Worm (Caenorhabditis elegans) whole organism, L3 larva: ENCODE data around the gene abu-10.

ENCODE experiments used
- R02D3.7 ChIP-seq: fragments of 150-350 bp; optimal IDR thresholded peaks from 2 replicates; lab custom pipeline; 2014; ENCODE audit warnings: missing biosample characterization, missing genetic modification characterization
- ZK546.5 ChIP-seq: sonication (generic microtip); optimal IDR thresholded peaks from 2 replicates; lab custom pipeline; 2017; ENCODE audit warnings: missing biosample characterization, missing genetic modification characterization
- ama-1 ChIP-seq: fragments of 150-350 bp; optimal IDR thresholded peaks from 2 replicates; lab custom pipeline; 2018
- ceh-16 ChIP-seq: sonication (generic microtip); optimal IDR thresholded peaks from 2 replicates; lab custom pipeline; 2017; ENCODE audit warnings: missing biosample characterization, missing genetic modification characterization
- ceh-28 ChIP-seq: fragments of 150-350 bp; optimal IDR thresholded peaks from 2 replicates; lab custom pipeline; 2014; ENCODE audit warnings: missing biosample characterization, missing genetic modification reagents, missing genetic modification characterization
- ceh-82 ChIP-seq: fragments of 150-350 bp; optimal IDR thresholded peaks from 2 replicates; lab custom pipeline; 2014; ENCODE audit warnings: missing biosample characterization, missing genetic modification characterization
- ceh-9 ChIP-seq: sonication (generic microtip); optimal IDR thresholded peaks from 2 replicates; lab custom pipeline; 2018; ENCODE audit warnings: missing biosample characterization, missing genetic modification characterization
- daf-12 ChIP-seq: fragments of 150-350 bp; optimal IDR thresholded peaks from 2 replicates; lab custom pipeline; 2014; ENCODE audit warnings: missing biosample characterization, missing genetic modification reagents, missing genetic modification characterization
- egl-27 ChIP-seq: sonication (generic microtip); optimal IDR thresholded peaks from 4 replicates; lab custom pipeline; 2017; ENCODE audit warnings: missing biosample characterization, missing genetic modification reagents, missing genetic modification characterization
- egl-5 ChIP-seq: fragments of 150-350 bp; optimal IDR thresholded peaks from 2 replicates; lab custom pipeline; 2017; ENCODE audit warnings: missing biosample characterization, missing genetic modification reagents, missing genetic modification characterization, inconsistent platforms
- elt-1 ChIP-seq: fragments of 150-350 bp; optimal IDR thresholded peaks from 2 replicates; lab custom pipeline; 2014; ENCODE audit warnings: missing biosample characterization, missing genetic modification characterization
- elt-2 ChIP-seq: sonication (generic microtip); optimal IDR thresholded peaks from 2 replicates; lab custom pipeline; 2016; ENCODE audit warnings: missing genetic modification reagents, mild to moderate bottlenecking, missing genetic modification characterization, missing compliant biosample characterization
- elt-3 ChIP-seq, 3 experiments: fragments of 150-350 bp in 1 of 3; sonication (generic microtip) in 2 of 3; optimal IDR thresholded peaks; 2 replicates in 2 of 3; 4 replicates in 1 of 3; lab custom pipeline; 2014 to 2017; ENCODE audit warnings: missing biosample characterization in 3 of 3, missing genetic modification characterization in 3 of 3
- eor-1 ChIP-seq, 2 experiments: fragments of 150-350 bp; optimal IDR thresholded peaks; 2 replicates each; lab custom pipeline; 2014 to 2018; ENCODE audit warnings: missing biosample characterization in 2 of 2, missing genetic modification characterization in 2 of 2
- fkh-10 ChIP-seq: sonication (generic microtip); optimal IDR thresholded peaks from 2 replicates; lab custom pipeline; 2017; ENCODE audit warnings: missing biosample characterization, missing genetic modification reagents, missing genetic modification characterization
- fkh-2 ChIP-seq: fragments of 150-350 bp; optimal IDR thresholded peaks from 2 replicates; lab custom pipeline; 2014; ENCODE audit warnings: missing biosample characterization, missing genetic modification reagents, missing genetic modification characterization
- fos-1 ChIP-seq: fragments of 150-350 bp; optimal IDR thresholded peaks from 2 replicates; lab custom pipeline; 2014; ENCODE audit warnings: missing biosample characterization, missing genetic modification characterization
- hmg-11 ChIP-seq: sonication (generic microtip); optimal IDR thresholded peaks from 2 replicates; lab custom pipeline; 2016; ENCODE audit warnings: missing genetic modification characterization, missing compliant biosample characterization
- jun-1 ChIP-seq: fragments of 150-350 bp; optimal IDR thresholded peaks from 2 replicates; lab custom pipeline; 2014; ENCODE audit warnings: missing biosample characterization, missing genetic modification reagents, missing genetic modification characterization
- lin-15B ChIP-seq: fragments of 150-350 bp; optimal IDR thresholded peaks from 2 replicates; lab custom pipeline; 2014; ENCODE audit warnings: missing biosample characterization, missing genetic modification characterization
- lin-39 ChIP-seq: fragments of 150-350 bp; optimal IDR thresholded peaks from 2 replicates; lab custom pipeline; 2018; ENCODE audit warnings: missing biosample characterization, missing genetic modification reagents, missing genetic modification characterization
- lsy-12 ChIP-seq: sonication (generic microtip); optimal IDR thresholded peaks from 2 replicates; lab custom pipeline; 2016; ENCODE audit warnings: mild to moderate bottlenecking, missing genetic modification characterization, missing compliant biosample characterization
- mdl-1 ChIP-seq: fragments of 150-350 bp; optimal IDR thresholded peaks from 2 replicates; lab custom pipeline; 2014; ENCODE audit warnings: missing biosample characterization, missing genetic modification characterization
- mml-1 ChIP-seq: fragments of 150-350 bp; sonication (generic microtip); optimal IDR thresholded peaks from 3 replicates; lab custom pipeline; 2014; ENCODE audit warnings: missing biosample characterization, missing genetic modification characterization
- nfya-1 ChIP-seq: sonication (generic microtip); optimal IDR thresholded peaks from 2 replicates; lab custom pipeline; 2017; ENCODE audit warnings: missing genetic modification characterization, mild to moderate bottlenecking, missing compliant biosample characterization, antibody characterized with exemption, moderate library complexity; ENCODE audit not compliant: insufficient read depth
- nhr-11 ChIP-seq: fragments of 150-350 bp; optimal IDR thresholded peaks from 2 replicates; lab custom pipeline; 2014; ENCODE audit warnings: missing biosample characterization, missing genetic modification characterization
- nhr-12 ChIP-seq: fragments of 150-350 bp; optimal IDR thresholded peaks from 2 replicates; lab custom pipeline; 2014; ENCODE audit warnings: missing biosample characterization, missing genetic modification characterization
- nhr-23 ChIP-seq: fragments of 150-350 bp; optimal IDR thresholded peaks from 2 replicates; lab custom pipeline; 2014; ENCODE audit warnings: missing biosample characterization, missing genetic modification reagents, missing genetic modification characterization
- nhr-237 ChIP-seq: fragments of 150-350 bp; optimal IDR thresholded peaks from 2 replicates; lab custom pipeline; 2014; ENCODE audit warnings: missing biosample characterization, missing genetic modification characterization
- nhr-25 ChIP-seq: sonication (generic microtip); optimal IDR thresholded peaks from 2 replicates; lab custom pipeline; 2017; ENCODE audit warnings: missing biosample characterization, missing genetic modification characterization
- nhr-28 ChIP-seq: fragments of 150-350 bp; optimal IDR thresholded peaks from 2 replicates; lab custom pipeline; 2014; ENCODE audit warnings: missing biosample characterization, missing genetic modification characterization
- nhr-43 ChIP-seq: sonication (generic microtip); optimal IDR thresholded peaks from 2 replicates; lab custom pipeline; 2016; ENCODE audit warnings: mild to moderate bottlenecking, missing genetic modification characterization, missing compliant biosample characterization; ENCODE audit not compliant: poor library complexity, severe bottlenecking
- nhr-67 ChIP-seq: fragments of 150-350 bp; optimal IDR thresholded peaks from 2 replicates; lab custom pipeline; 2014; ENCODE audit warnings: missing biosample characterization, missing genetic modification characterization
- nhr-76 ChIP-seq: fragments of 150-350 bp; sonication (generic microtip); optimal IDR thresholded peaks from 5 replicates; lab custom pipeline; 2014; ENCODE audit warnings: missing biosample characterization, missing genetic modification characterization
- nhr-77 ChIP-seq: fragments of 150-350 bp; optimal IDR thresholded peaks from 2 replicates; lab custom pipeline; 2014; ENCODE audit warnings: missing biosample characterization, missing genetic modification characterization
- pha-4 ChIP-seq: fragments of 150-350 bp; optimal IDR thresholded peaks from 2 replicates; lab custom pipeline; 2014; ENCODE audit warnings: missing biosample characterization, missing genetic modification reagents, missing genetic modification characterization
- pqm-1 ChIP-seq: fragments of 150-350 bp; optimal IDR thresholded peaks from 2 replicates; lab custom pipeline; 2017; ENCODE audit warnings: missing biosample characterization, missing genetic modification characterization, inconsistent platforms
- sea-2 ChIP-seq: fragments of 150-350 bp; sonication (generic microtip); optimal IDR thresholded peaks from 4 replicates; lab custom pipeline; 2014; ENCODE audit warnings: missing biosample characterization, missing genetic modification reagents, missing genetic modification characterization
- skn-1 ChIP-seq: fragments of 150-350 bp; optimal IDR thresholded peaks from 2 replicates; lab custom pipeline; 2014; ENCODE audit warnings: missing biosample characterization, missing genetic modification characterization
- snpc-4 ChIP-seq: fragments of 150-350 bp; optimal IDR thresholded peaks from 2 replicates; lab custom pipeline; 2014; ENCODE audit warnings: missing biosample characterization, missing genetic modification characterization
- tbx-2 ChIP-seq: sonication (generic microtip); optimal IDR thresholded peaks from 2 replicates; lab custom pipeline; 2016; ENCODE audit warnings: mild to moderate bottlenecking, missing genetic modification characterization, missing compliant biosample characterization
- unc-39 ChIP-seq: sonication (generic microtip); optimal IDR thresholded peaks from 4 replicates; lab custom pipeline; 2017; ENCODE audit warnings: missing biosample characterization, missing genetic modification characterization
- unc-62 ChIP-seq: fragments of 150-350 bp; sonication (generic microtip); optimal IDR thresholded peaks from 4 replicates; lab custom pipeline; 2014; ENCODE audit warnings: missing biosample characterization, missing genetic modification reagents, missing genetic modification characterization
- zag-1 ChIP-seq: fragments of 150-350 bp; optimal IDR thresholded peaks from 2 replicates; lab custom pipeline; 2014; ENCODE audit warnings: missing biosample characterization, missing genetic modification characterization
- ztf-11 ChIP-seq: fragments of 150-350 bp; optimal IDR thresholded peaks from 2 replicates; lab custom pipeline; 2014; ENCODE audit warnings: missing biosample characterization, missing genetic modification characterization
- ztf-4 ChIP-seq: fragments of 150-350 bp; optimal IDR thresholded peaks from 2 replicates; lab custom pipeline; 2014; ENCODE audit warnings: missing biosample characterization, missing genetic modification characterization

abu-10 gene

DNA sequence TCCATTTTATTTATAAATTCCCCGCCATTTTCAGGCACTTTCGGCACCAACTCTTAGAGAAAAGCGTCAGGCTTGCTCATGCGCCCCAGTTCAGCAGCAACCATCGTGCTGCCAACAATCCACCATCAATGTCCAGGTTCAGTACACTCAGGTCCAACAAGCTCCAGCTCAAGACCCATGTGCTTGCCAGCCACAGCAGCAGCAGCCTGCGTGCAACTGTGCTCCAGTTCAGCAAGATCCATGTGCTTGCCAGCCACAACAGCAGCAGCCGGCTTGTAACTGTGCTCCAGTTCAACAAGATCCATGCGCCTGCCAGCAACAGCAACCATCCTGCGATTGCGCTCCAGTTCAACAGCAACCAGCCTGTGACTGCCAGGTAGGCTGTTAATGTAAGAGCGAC is 306 bp downstream of the abu-10 start:
- TF ChIP-seq mdl-1 (tag; lab: Kevin White, UChicago) (no peak), hmg-11 (tag; lab: Kevin White, UChicago) (no peak), unc-39 (tag; lab: Kevin White, UChicago) (no peak), elt-3 (tag; optimal IDR thresholded peaks at IDR 0.05; lab: Kevin White, UChicago) (no peak), lin-39 (tag; lab: Kevin White, UChicago) (no peak), tbx-2 (tag; lab: Kevin White, UChicago) (no peak), mml-1 (tag; lab: Kevin White, UChicago) (no peak), nhr-67 (tag; lab: Kevin White, UChicago) (no peak), nhr-12 (tag; lab: Kevin White, UChicago) (no peak), ztf-11 (tag; lab: Kevin White, UChicago) (no peak), nhr-77 (tag; lab: Kevin White, UChicago) (no peak), lin-15B (tag; lab: Kevin White, UChicago) (no peak), ceh-16 (tag; lab: Kevin White, UChicago) (no peak), elt-2 (tag; lab: Kevin White, UChicago) (no peak), zag-1 (tag; lab: Kevin White, UChicago) (no peak), R02D3.7 (tag; lab: Kevin White, UChicago) (no peak), jun-1 (tag; lab: Kevin White, UChicago) (no peak), ama-1 (lab: Kevin White, UChicago) (no peak)

DNA sequence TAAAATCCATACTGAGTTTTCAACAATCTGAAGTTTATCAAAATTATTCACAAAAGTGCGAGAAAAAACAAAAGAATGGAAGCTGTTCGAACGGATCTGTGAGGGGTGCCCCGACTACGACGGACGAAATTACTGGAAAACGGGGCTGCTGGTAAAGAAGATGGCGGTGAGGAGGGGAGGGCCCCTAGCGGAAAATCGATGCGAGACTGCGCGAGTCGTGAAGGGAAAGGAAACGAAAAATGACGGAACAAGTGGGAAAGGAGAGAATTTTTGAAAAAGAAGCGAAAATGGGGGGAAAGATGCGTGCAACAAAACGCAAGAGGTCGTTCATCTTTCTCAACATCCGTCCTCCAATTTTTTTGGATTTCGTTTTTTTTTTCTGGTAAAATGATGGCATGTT is 4.8 kb downstream of the abu-10 start:
- TF ChIP-seq fkh-10 (GFP tag; lab: Kevin White, UChicago) (peak; percentile 20), hmg-11 (tag; lab: Kevin White, UChicago) (peak; percentile 44), lin-39 (tag; lab: Kevin White, UChicago) (peak; percentile 82), nhr-23 (tag; lab: Kevin White, UChicago) (no peak), nfya-1 (peak; percentile 52), eor-1 (tag; optimal IDR thresholded peaks at IDR 0.05; lab: Kevin White, UChicago) (no peak)

DNA sequence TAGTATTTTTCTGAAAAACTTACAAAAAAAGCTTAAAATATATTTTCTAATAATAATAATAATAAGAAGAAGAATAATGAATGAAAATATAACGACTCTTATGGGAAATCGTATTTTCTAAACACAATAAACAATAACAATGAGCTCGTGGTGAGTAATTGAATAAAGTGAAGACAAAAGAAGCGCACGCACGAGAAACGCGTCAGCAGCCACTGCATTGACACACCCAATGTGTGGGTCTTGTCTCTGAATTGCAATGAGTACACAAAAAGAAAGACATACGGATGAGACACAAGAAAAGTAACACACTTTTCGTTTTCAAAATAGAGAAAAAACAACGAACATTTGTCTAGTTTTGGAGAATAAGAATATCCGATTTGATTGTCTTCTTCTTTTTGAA is 5.3 kb downstream of the abu-10 start, which contains the start of gene F35A5.8:
F35A5.8 (minus strand) TSS at position 151 of the 400 bp plus-strand sequence.
- TF ChIP-seq sea-2 (GFP tag; lab: Kevin White, UChicago) (no peak), unc-62 (GFP tag; lab: Kevin White, UChicago) (no peak), nhr-76 (no peak), hmg-11 (tag; lab: Kevin White, UChicago) (no peak), lin-15B (tag; lab: Kevin White, UChicago) (peak; percentile 48), nhr-11 (tag; lab: Kevin White, UChicago) (no peak), ZK546.5 (no peak), ztf-11 (tag; lab: Kevin White, UChicago) (no peak), snpc-4 (tag; lab: Kevin White, UChicago) (peak; percentile 55), lin-39 (tag; lab: Kevin White, UChicago) (peak; percentile 37), ztf-4 (tag; lab: Kevin White, UChicago) (no peak), elt-2 (tag; lab: Kevin White, UChicago) (peak; percentile 58), daf-12 (tag; lab: Kevin White, UChicago) (no peak), nhr-237 (no peak), nhr-67 (tag; lab: Kevin White, UChicago) (no peak), mdl-1 (tag; lab: Kevin White, UChicago) (no peak), lsy-12 (tag; lab: Kevin White, UChicago) (peak; percentile 43), unc-39 (tag; lab: Kevin White, UChicago) (no peak), fkh-10 (GFP tag; lab: Kevin White, UChicago) (no peak), egl-5 (tag; lab: Kevin White, UChicago) (no peak), fkh-2 (no peak), nfya-1 (peak; percentile 75), R02D3.7 (tag; lab: Kevin White, UChicago) (no peak), ceh-9 (tag; lab: Kevin White, UChicago) (no peak), elt-3 (tag; optimal IDR thresholded peaks at IDR 0.05; lab: Kevin White, UChicago) (no peak), pha-4 (peak; percentile 94), eor-1 (tag; optimal IDR thresholded peaks at IDR 0.05; lab: Kevin White, UChicago) (no peak), nhr-77 (tag; lab: Kevin White, UChicago) (no peak), nhr-43 (no peak), elt-1 (tag; lab: Kevin White, UChicago) (no peak), ceh-16 (tag; lab: Kevin White, UChicago) (no peak), pqm-1 (tag; lab: Kevin White, UChicago) (peak; percentile 13), nhr-28 (tag; lab: Kevin White, UChicago) (no peak), nhr-23 (tag; lab: Kevin White, UChicago) (peak; percentile 79), mml-1 (tag; lab: Kevin White, UChicago) (no peak), nhr-12 (tag; lab: Kevin White, UChicago) (no peak), ceh-82 (tag; lab: Kevin White, UChicago) (peak; percentile 61), skn-1 (peak; percentile 11), tbx-2 (tag; lab: Kevin White, UChicago) (peak; percentile 64), nhr-25 (tag; lab: Kevin White, UChicago) (peak; percentile 64), zag-1 (tag; lab: Kevin White, UChicago) (no peak), ceh-28 (tag; lab: Kevin White, UChicago) (peak; percentile 12), ama-1 (lab: Kevin White, UChicago) (no peak), jun-1 (tag; lab: Kevin White, UChicago) (no peak), fos-1 (tag; lab: Kevin White, UChicago) (no peak), egl-27 (no peak)
